Fruit fly (Drosophila melanogaster) whole organism, embryonic: Measurements from ENCODE around the gene Srg3.

ENCODE experiments used
- Atf6 ChIP-seq: fragments of 200-800 bp; sonication (Bioruptor generic); IDR thresholded peaks from 2 replicates; pipeline ENCODE4 v1.3.6; 2022; ENCODE audit warnings: missing biosample characterization, missing genetic modification characterization
- CG10274 ChIP-seq: fragments of 200-800 bp; sonication (Bioruptor generic); optimal IDR thresholded peaks from 3 replicates; lab custom pipeline; 2017; ENCODE audit warnings: missing biosample characterization, mild to moderate bottlenecking, missing genetic modification characterization
- CG11723 ChIP-seq: fragments of 200-800 bp; sonication (Bioruptor generic); optimal IDR thresholded peaks from 2 replicates; lab custom pipeline; 2017; ENCODE audit warnings: missing biosample characterization, mild to moderate bottlenecking, missing genetic modification characterization
- CG12104 ChIP-seq: fragments of 200-800 bp; sonication (Bioruptor generic); optimal IDR thresholded peaks from 3 replicates; lab custom pipeline; 2016; ENCODE audit warnings: missing biosample characterization, missing genetic modification characterization
- CG14860 ChIP-seq: fragments of 200-800 bp; sonication (Bioruptor generic); IDR thresholded peaks from 3 replicates; pipeline ENCODE4 v1.3.6; 2022; ENCODE audit warnings: missing biosample characterization, missing genetic modification characterization; ENCODE audit not compliant: partially characterized antibody
- CG14965 ChIP-seq: fragments of 200-800 bp; sonication (Bioruptor generic); optimal IDR thresholded peaks from 2 replicates; lab custom pipeline; 2016; ENCODE audit warnings: missing biosample characterization, missing genetic modification characterization, borderline replicate concordance
- CG15601 ChIP-seq: fragments of 200-800 bp; sonication (Bioruptor generic); optimal IDR thresholded peaks from 3 replicates; lab custom pipeline; 2019; ENCODE audit warnings: missing biosample characterization, mild to moderate bottlenecking, missing genetic modification characterization, moderate library complexity
- CG17359 ChIP-seq: fragments of 200-800 bp; sonication (Bioruptor generic); optimal IDR thresholded peaks from 3 replicates; lab custom pipeline; 2018; ENCODE audit warnings: missing biosample characterization, mild to moderate bottlenecking, missing genetic modification characterization, moderate library complexity
- CG17361 ChIP-seq: fragments of 200-800 bp; sonication (Bioruptor generic); IDR thresholded peaks from 3 replicates; pipeline ENCODE4 v1.3.6; 2022; ENCODE audit warnings: missing biosample characterization, missing genetic modification characterization
- CG1792 ChIP-seq: fragments of 200-800 bp; sonication (Bioruptor generic); optimal IDR thresholded peaks from 2 replicates; lab custom pipeline; 2016; ENCODE audit warnings: missing biosample characterization, missing genetic modification characterization
- CG18262 ChIP-seq: fragments of 200-800 bp; optimal IDR thresholded peaks from 3 replicates; lab custom pipeline; 2019; ENCODE audit warnings: missing biosample characterization, mild to moderate bottlenecking, missing genetic modification characterization, moderate library complexity
- CG3065 ChIP-seq: fragments of 200-800 bp; sonication (Bioruptor generic); optimal IDR thresholded peaks from 2 replicates; lab custom pipeline; 2016; ENCODE audit warnings: missing biosample characterization, missing genetic modification characterization
- CG31365 ChIP-seq: fragments of 200-800 bp; sonication (Bioruptor generic); optimal IDR thresholded peaks from 2 replicates; lab custom pipeline; 2018; ENCODE audit warnings: missing biosample characterization, mild to moderate bottlenecking, missing genetic modification characterization
- CG33557 ChIP-seq: fragments of 200-800 bp; sonication (Bioruptor generic); optimal IDR thresholded peaks from 2 replicates; lab custom pipeline; 2019; ENCODE audit warnings: missing biosample characterization, mild to moderate bottlenecking, missing genetic modification characterization, moderate library complexity
- CG4730 ChIP-seq: fragments of 200-800 bp; sonication (Bioruptor generic); IDR thresholded peaks from 2 replicates; pipeline ENCODE4 v1.3.6; 2022; ENCODE audit warnings: missing biosample characterization, missing genetic modification characterization
- CG6175 ChIP-seq: fragments of 200-800 bp; sonication (Bioruptor generic); IDR thresholded peaks from 3 replicates; pipeline ENCODE4 v1.3.6; 2022; ENCODE audit warnings: missing biosample characterization, missing genetic modification characterization
- D19B ChIP-seq: fragments of 200-800 bp; sonication (Bioruptor generic); optimal IDR thresholded peaks from 2 replicates; lab custom pipeline; 2017; ENCODE audit warnings: missing biosample characterization, mild to moderate bottlenecking, missing genetic modification characterization
- Dip2 ChIP-seq: fragments of 200-800 bp; sonication (Bioruptor generic); IDR thresholded peaks from 2 replicates; pipeline ENCODE4 v1.3.6; 2022; ENCODE audit warnings: missing biosample characterization, missing genetic modification characterization
- Dref ChIP-seq: fragments of 200-800 bp; sonication (Bioruptor generic); IDR thresholded peaks from 2 replicates; pipeline ENCODE4 v1.3.6; 2022; ENCODE audit warnings: missing biosample characterization, missing genetic modification characterization
- GATAe ChIP-seq: fragments of 200-800 bp; sonication (Bioruptor generic); conservative IDR thresholded peaks from 2 replicates; pipeline ENCODE4 v1.3.6; 2022; ENCODE audit warnings: missing biosample characterization, missing genetic modification characterization
- Hmr ChIP-seq: fragments of 200-800 bp; sonication (Bioruptor generic); optimal IDR thresholded peaks from 3 replicates; lab custom pipeline; 2017; ENCODE audit warnings: mild to moderate bottlenecking, missing biosample characterization, missing genetic modification reagents, missing genetic modification characterization
- Hr39 ChIP-seq: fragments of >200 bp; optimal IDR thresholded peaks from 2 replicates; lab custom pipeline; 2017
- Med ChIP-seq: fragments of 200-800 bp; sonication (Bioruptor generic); peaks from one replicate; lab custom pipeline; 2016; ENCODE audit warnings: missing biosample characterization, missing genetic modification characterization, mild to moderate bottlenecking, inconsistent platforms, moderate library complexity
- Myb ChIP-seq: fragments of 200-800 bp; sonication (Bioruptor generic); optimal IDR thresholded peaks from 2 replicates; lab custom pipeline; 2016; ENCODE audit warnings: missing biosample characterization, missing genetic modification characterization
- Optix ChIP-seq: fragments of 200-800 bp; sonication (Bioruptor generic); IDR thresholded peaks from 3 replicates; pipeline ENCODE4 v1.3.6; 2022; ENCODE audit warnings: missing biosample characterization, missing genetic modification characterization
- Pdp1 ChIP-seq, 2 experiments: fragments of 200-800 bp; sonication (Bioruptor generic); optimal IDR thresholded peaks; 3 replicates each; lab custom pipeline; 2016; ENCODE audit warnings: missing biosample characterization in 2 of 2, missing genetic modification characterization in 2 of 2, mild to moderate bottlenecking in 1 of 2, moderate library complexity in 1 of 2
- Spps ChIP-seq: fragments of 200-800 bp; sonication (Bioruptor generic); optimal IDR thresholded peaks from 2 replicates; lab custom pipeline; 2018; ENCODE audit warnings: missing biosample characterization, mild to moderate bottlenecking, missing genetic modification characterization
- Vsx1 ChIP-seq: fragments of 200-800 bp; sonication (Bioruptor generic); optimal IDR thresholded peaks from 2 replicates; lab custom pipeline; 2017; ENCODE audit warnings: missing biosample characterization, mild to moderate bottlenecking, missing genetic modification characterization, missing genetic modification reagents
- Xrp1 ChIP-seq: fragments of 200-800 bp; sonication (Bioruptor generic); IDR thresholded peaks from 2 replicates; pipeline ENCODE4 v1.3.6; 2022; ENCODE audit warnings: missing biosample characterization, missing genetic modification characterization
- YL-1 ChIP-seq: fragments of 200-800 bp; sonication (Bioruptor generic); optimal IDR thresholded peaks from 3 replicates; lab custom pipeline; 2017; ENCODE audit warnings: missing biosample characterization, mild to moderate bottlenecking, missing genetic modification characterization
- ab ChIP-seq: fragments of 200-800 bp; sonication (Bioruptor generic); optimal IDR thresholded peaks from 2 replicates; lab custom pipeline; 2016; ENCODE audit warnings: missing biosample characterization, missing genetic modification characterization
- ac ChIP-seq: fragments of 200-800 bp; sonication (Bioruptor generic); optimal IDR thresholded peaks from 3 replicates; lab custom pipeline; 2017; ENCODE audit warnings: missing biosample characterization, mild to moderate bottlenecking, missing genetic modification characterization
- amos ChIP-seq: fragments of 200-800 bp; sonication (Bioruptor generic); IDR thresholded peaks from 2 replicates; pipeline ENCODE4 v1.3.6; 2022; ENCODE audit warnings: missing biosample characterization, missing genetic modification characterization; ENCODE audit not compliant: partially characterized antibody
- ase ChIP-seq: fragments of 200-800 bp; sonication (Bioruptor generic); IDR thresholded peaks from 3 replicates; pipeline ENCODE4 v1.3.6; 2022; ENCODE audit warnings: missing biosample characterization, missing genetic modification characterization
- corto ChIP-seq: fragments of 200-800 bp; sonication (Bioruptor generic); optimal IDR thresholded peaks from 2 replicates; lab custom pipeline; 2016; ENCODE audit warnings: missing biosample characterization, mild to moderate bottlenecking, missing genetic modification characterization, moderate library complexity
- crp ChIP-seq, 2 experiments: fragments of 200-800 bp; sonication (Bioruptor generic); optimal IDR thresholded peaks; 2 replicates in 1 of 2; 3 replicates in 1 of 2; lab custom pipeline; 2017; ENCODE audit warnings: missing biosample characterization in 2 of 2, missing genetic modification characterization in 2 of 2, mild to moderate bottlenecking in 1 of 2, moderate library complexity in 1 of 2
- dmrt11E ChIP-seq: fragments of 200-800 bp; sonication (Bioruptor generic); optimal IDR thresholded peaks from 3 replicates; lab custom pipeline; 2018; ENCODE audit warnings: missing biosample characterization, mild to moderate bottlenecking, missing genetic modification characterization, moderate library complexity
- ham ChIP-seq: fragments of 200-800 bp; sonication (Bioruptor generic); IDR thresholded peaks from 2 replicates; pipeline ENCODE4 v1.3.6; 2022; ENCODE audit warnings: missing biosample characterization, missing genetic modification characterization
- her ChIP-seq: fragments of 200-800 bp; sonication (Bioruptor generic); optimal IDR thresholded peaks from 2 replicates; lab custom pipeline; 2016; ENCODE audit warnings: missing biosample characterization, missing genetic modification characterization
- hth ChIP-seq: fragments of >200 bp; optimal IDR thresholded peaks from 2 replicates; lab custom pipeline; 2017; ENCODE audit warnings: inconsistent platforms
- klu ChIP-seq: fragments of 200-800 bp; sonication (Bioruptor generic); IDR thresholded peaks from 2 replicates; pipeline ENCODE4 v1.3.6; 2022; ENCODE audit warnings: missing biosample characterization, missing genetic modification characterization
- lbe ChIP-seq: fragments of 200-800 bp; sonication (Bioruptor generic); optimal IDR thresholded peaks from 2 replicates; lab custom pipeline; 2016; ENCODE audit warnings: missing biosample characterization, mild to moderate bottlenecking, missing genetic modification characterization
- mam ChIP-seq: fragments of 200-800 bp; sonication (Bioruptor generic); optimal IDR thresholded peaks from 3 replicates; lab custom pipeline; 2016; ENCODE audit warnings: missing biosample characterization, missing genetic modification characterization
- nom ChIP-seq: fragments of 200-800 bp; sonication (Bioruptor generic); optimal IDR thresholded peaks from 2 replicates; lab custom pipeline; 2017; ENCODE audit warnings: missing biosample characterization, missing genetic modification characterization, mild to moderate bottlenecking, moderate library complexity, missing genetic modification reagents
- otp ChIP-seq: fragments of 200-800 bp; sonication (Bioruptor generic); IDR thresholded peaks from 3 replicates; pipeline ENCODE4, ENCODE4 v1.3.6; 2022; ENCODE audit warnings: missing biosample characterization, missing genetic modification characterization
- so ChIP-seq: fragments of 200-800 bp; sonication (Bioruptor generic); IDR thresholded peaks from 3 replicates; pipeline ENCODE4 v1.3.6; 2022; ENCODE audit warnings: missing biosample characterization, missing genetic modification characterization
- sqz ChIP-seq: fragments of 200-800 bp; sonication (Bioruptor generic); optimal IDR thresholded peaks from 3 replicates; lab custom pipeline; 2018; ENCODE audit warnings: missing biosample characterization, mild to moderate bottlenecking, missing genetic modification characterization
- tap ChIP-seq: fragments of 200-800 bp; optimal IDR thresholded peaks from 3 replicates; lab custom pipeline; 2019; ENCODE audit warnings: missing biosample characterization, mild to moderate bottlenecking, missing genetic modification characterization, moderate library complexity
- toy ChIP-seq: fragments of 200-800 bp; sonication (Bioruptor generic); IDR thresholded peaks from 2 replicates; pipeline ENCODE4 v1.3.6; 2022; ENCODE audit warnings: missing biosample characterization, missing genetic modification characterization
- zfh1 ChIP-seq: fragments of 200-800 bp; sonication (Bioruptor generic); IDR thresholded peaks from 3 replicates; pipeline ENCODE4 v1.3.6; 2022; ENCODE audit warnings: missing biosample characterization, missing genetic modification characterization

Srg3 gene

DNA sequence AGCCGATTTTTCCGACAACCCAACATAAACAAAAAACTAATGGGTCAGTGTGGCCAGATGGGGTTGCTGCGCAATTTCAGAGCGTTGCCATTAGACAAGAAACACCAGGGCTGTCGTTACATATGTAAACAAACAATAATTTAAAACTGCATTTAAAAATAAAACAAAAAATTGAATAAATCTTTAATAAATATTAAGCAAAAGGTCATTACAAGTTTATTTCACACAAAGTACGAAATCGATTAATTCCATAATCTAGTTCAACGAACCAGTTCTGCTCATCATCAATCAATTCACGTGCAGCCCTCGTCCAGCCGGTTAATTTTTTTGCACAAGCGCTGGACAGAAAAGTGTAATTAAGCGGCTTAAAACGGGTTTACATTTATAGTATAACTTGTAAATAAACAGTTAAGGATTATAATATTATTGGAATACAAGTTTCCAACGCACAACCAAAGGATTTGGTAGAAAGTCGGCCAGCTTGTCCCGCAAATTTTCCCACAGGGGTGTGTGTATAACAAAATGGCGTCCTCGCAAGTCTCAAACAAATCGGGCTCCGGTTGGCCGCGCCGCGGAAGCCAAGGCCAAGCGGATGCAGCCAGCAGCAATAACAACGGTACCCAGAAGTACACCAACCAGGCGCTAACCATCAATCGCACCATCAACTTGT lies 32.1 kb upstream of the Srg3 start, which contains the start of the genes CG4022 and Cpsf5 (continued):
- TF ChIP-seq D19B (GFP tag; lab: Kevin White, UChicago) (peak; percentile 45), toy (GFP tag; lab: Robert Waterston, UW) (peak; percentile 24; the same call in 1 of the 2 replicates), sqz (GFP tag; lab: Kevin White, UChicago) (peak; percentile 84), tap (tag; lab: Kevin White, UChicago) (peak; percentile 81), CG17361 (GFP tag; lab: Robert Waterston, UW) (peak; percentile 82), CG1792 (GFP tag; lab: Kevin White, UChicago) (peak; percentile 55), CG18262 (tag; lab: Kevin White, UChicago) (peak; percentile 84), CG12104 (GFP tag; lab: Kevin White, UChicago) (peak; percentile 85), YL-1 (GFP tag; lab: Kevin White, UChicago) (peak; percentile 88), CG31365 (tag; lab: Kevin White, UChicago) (peak; percentile 13), crp (GFP tag; optimal IDR thresholded peaks at IDR 0.05; lab: Kevin White, UChicago) (peak in 1 of 2 experiments; percentile 53), Hr39 (lab: Kevin White, UChicago) (no peak), CG17359 (tag; lab: Kevin White, UChicago) (peak; percentile 74), mam (GFP tag; lab: Kevin White, UChicago) (peak; percentile 73), GATAe (GFP tag; lab: Robert Waterston, UW) (no peak), lbe (peak; percentile 66), Xrp1 (GFP tag; lab: Robert Waterston, UW) (peak; percentile 89), Optix (no peak; the same call in 1 of the 3 replicates), hth (lab: Kevin White, UChicago) (no peak), Dip2 (GFP tag; lab: Robert Waterston, UW) (no peak), Spps (tag; lab: Kevin White, UChicago) (peak; percentile 67), so (GFP tag; lab: Robert Waterston, UW) (peak; percentile 85; the same call in 2 of the 3 replicates), ac (GFP tag; lab: Kevin White, UChicago) (peak; percentile 20), klu (GFP tag; lab: Robert Waterston, UW) (peak; percentile 77), CG6175 (GFP tag; lab: Robert Waterston, UW) (peak; percentile 19; the same call in 1 of the 3 replicates), amos (GFP tag; lab: Robert Waterston, UW) (peak; percentile 48; the same call in 1 of the 2 replicates), Vsx1 (GFP tag; lab: Kevin White, UChicago) (no peak), ab (GFP tag; lab: Kevin White, UChicago) (peak; percentile 45), Hmr (GFP tag; lab: Kevin White, UChicago) (peak; percentile 85), Atf6 (GFP tag; lab: Robert Waterston, UW) (peak; percentile 85), ase (peak; percentile 73; the same call in 2 of the 3 replicates), CG11723 (GFP tag; lab: Kevin White, UChicago) (peak; percentile 52), CG4730 (GFP tag; lab: Robert Waterston, UW) (peak; percentile 62), her (GFP tag; lab: Kevin White, UChicago) (no peak), nom (GFP tag; lab: Kevin White, UChicago) (peak; percentile 28), Dref (peak; percentile 48), otp (GFP tag; lab: Robert Waterston, UW) (peak; percentile 74; the same call in 1 of the 3 replicates), Myb (GFP tag; lab: Kevin White, UChicago) (peak; percentile 44), CG14965 (GFP tag; lab: Kevin White, UChicago) (no peak), Pdp1 (GFP tag; optimal IDR thresholded peaks at IDR 0.05; lab: Kevin White, UChicago) (peak; percentile 70 to 79), ham (GFP tag; lab: Robert Waterston, UW) (peak; percentile 52; the same call in 1 of the 2 replicates), CG3065 (GFP tag; lab: Kevin White, UChicago) (peak; percentile 46), CG10274 (GFP tag; lab: Kevin White, UChicago) (no peak), CG15601 (tag; lab: Kevin White, UChicago) (peak; percentile 86), CG14860 (no peak), zfh1 (GFP tag; lab: Robert Waterston, UW) (peak; percentile 83), CG33557 (GFP tag; lab: Kevin White, UChicago) (peak; percentile 86), dmrt11E (tag; lab: Kevin White, UChicago) (peak; percentile 86), Med (GFP tag; lab: Kevin White, UChicago) (peak; percentile 92), corto (no peak)
